Worm (Caenorhabditis elegans): ENCODE data around the gene R11D1.3.

Gene R11D1.3

DNA sequence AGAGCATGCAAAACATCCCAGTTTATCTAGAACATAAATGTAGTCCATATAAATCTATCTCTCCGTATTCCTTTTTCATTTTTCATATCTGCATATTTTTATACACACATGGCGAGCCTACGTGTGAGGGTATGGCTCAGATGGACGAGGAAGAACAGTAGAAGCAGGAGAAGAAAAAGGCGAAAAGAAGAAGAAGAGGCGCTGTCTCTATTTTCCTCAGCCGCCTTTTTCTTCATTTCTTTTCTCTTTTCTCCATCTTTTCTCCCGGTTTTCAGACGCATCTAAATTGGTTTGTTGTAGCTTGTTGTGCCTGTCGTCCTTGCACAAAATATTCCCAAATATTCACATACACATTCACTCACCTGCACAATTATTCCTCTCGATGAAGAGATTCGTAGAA lies 15.9 kb downstream of the R11D1.3 start, which contains the start of gene K10C8.4:
Gene K10C8.4 (plus strand): TSS at position 301 of the 400 bp plus-strand sequence.
- TF ChIP-seq nhr-28 (tag; optimal IDR thresholded peaks at IDR 0.05) (no peak), lin-13 (tag; optimal IDR thresholded peaks at IDR 0.05) (no peak), bed-3 (GFP tag; optimal IDR thresholded peaks at IDR 0.05) (no peak), lsy-2 (tag; optimal IDR thresholded peaks at IDR 0.05) (no peak), tbx-8 (GFP tag; optimal IDR thresholded peaks at IDR 0.05) (no peak), pha-4 (tag; optimal IDR thresholded peaks at IDR 0.05) (no peak), drap-1 (GFP tag; optimal IDR thresholded peaks at IDR 0.05) (no peak), ceh-83 (GFP tag; optimal IDR thresholded peaks at IDR 0.05) (no peak), lin-32 (GFP tag; optimal IDR thresholded peaks at IDR 0.05) (no peak), nhr-76 (tag; optimal IDR thresholded peaks at IDR 0.05) (no peak), ces-1 (GFP tag; optimal IDR thresholded peaks at IDR 0.05) (no peak), sem-2 (GFP tag; optimal IDR thresholded peaks at IDR 0.05) (no peak), flh-1 (GFP tag; optimal IDR thresholded peaks at IDR 0.05) (no peak), nhr-237 (tag; optimal IDR thresholded peaks at IDR 0.05) (no peak), nhr-2 (tag; optimal IDR thresholded peaks at IDR 0.05) (no peak), snpc-4 (tag; optimal IDR thresholded peaks at IDR 0.05) (no peak), sptf-1 (tag; optimal IDR thresholded peaks at IDR 0.05) (no peak), unc-62 (GFP tag; optimal IDR thresholded peaks at IDR 0.05) (no peak)

- no peak for TF ChIP-seq unc-39 (tag; optimal IDR thresholded peaks at IDR 0.05)
- TF ChIP-seq nhr-76 (tag; optimal IDR thresholded peaks at IDR 0.05): no peak
- TF ChIP-seq ceh-43 (GFP tag; optimal IDR thresholded peaks at IDR 0.05): no peak
- no peak for TF ChIP-seq ztf-11 (tag; optimal IDR thresholded peaks at IDR 0.05)
Observed at ce11 chrV:12695155-12695554, 16.7 kb downstream of the R11D1.3 start, which contains the start of gene parn-1. TSS of gene parn-1 (minus strand) at chrV:12695255.

- no peak for TF ChIP-seq snpc-4 (tag; optimal IDR thresholded peaks at IDR 0.05)
- TF ChIP-seq blmp-1 (tag; optimal IDR thresholded peaks at IDR 0.05): no peak
- no peak for TF ChIP-seq nhr-28 (tag; optimal IDR thresholded peaks at IDR 0.05)
- TF ChIP-seq lin-13 (tag; optimal IDR thresholded peaks at IDR 0.05): no peak
- no peak for TF ChIP-seq ceh-39 (tag; optimal IDR thresholded peaks at IDR 0.05)
- TF ChIP-seq lin-32 (GFP tag; optimal IDR thresholded peaks at IDR 0.05): no peak
- TF ChIP-seq mls-2 (tag; optimal IDR thresholded peaks at IDR 0.05): no peak
- TF ChIP-seq M03D4.4 (tag; optimal IDR thresholded peaks at IDR 0.05): no peak
- TF ChIP-seq ces-1 (GFP tag; optimal IDR thresholded peaks at IDR 0.05): no peak
- no peak for TF ChIP-seq sptf-1 (tag; optimal IDR thresholded peaks at IDR 0.05)
- no peak for TF ChIP-seq drap-1 (GFP tag; optimal IDR thresholded peaks at IDR 0.05)
- TF ChIP-seq hlh-1 (tag; optimal IDR thresholded peaks at IDR 0.05): no peak
- no peak for TF ChIP-seq tbx-8 (GFP tag; optimal IDR thresholded peaks at IDR 0.05)
Observed at ce11 chrV:12683205-12683604, 28.7 kb downstream of the R11D1.3 start.

DNA sequence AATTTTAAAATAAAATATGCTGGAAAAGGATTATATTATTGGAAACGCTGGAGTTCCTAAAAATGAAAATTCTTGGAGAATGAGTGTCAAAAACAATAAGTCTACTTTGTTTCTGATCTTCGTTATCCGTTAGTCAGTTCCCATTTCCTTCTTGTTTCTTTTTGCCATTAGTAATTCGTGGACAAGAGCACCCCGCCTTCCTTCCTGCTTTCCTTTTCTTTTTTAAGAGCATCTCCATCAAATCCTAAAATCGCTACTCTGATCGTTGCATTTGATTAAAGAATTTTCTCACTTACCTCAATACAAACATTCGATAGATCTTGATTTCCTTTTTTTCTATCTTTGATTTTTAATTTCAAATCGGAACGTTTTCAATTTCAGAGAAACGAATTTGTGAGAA lies 32.1 kb downstream of the R11D1.3 start, which contains the start of gene frpr-15:
Gene frpr-15 (plus strand): TSS at position 301 of the 400 bp plus-strand sequence.
- TF ChIP-seq unc-62 (GFP tag; optimal IDR thresholded peaks at IDR 0.05) (no peak), zip-8 (tag; optimal IDR thresholded peaks at IDR 0.05) (no peak), unc-120 (tag; optimal IDR thresholded peaks at IDR 0.05; ENCODE audit: poor library complexity, severe bottlenecking) (no peak), elt-3 (tag; optimal IDR thresholded peaks at IDR 0.05) (no peak), nhr-76 (tag; optimal IDR thresholded peaks at IDR 0.05) (no peak), ceh-43 (GFP tag; optimal IDR thresholded peaks at IDR 0.05) (no peak), pha-4 (tag; optimal IDR thresholded peaks at IDR 0.05) (no peak), lsy-2 (tag; optimal IDR thresholded peaks at IDR 0.05) (no peak), ces-1 (GFP tag; optimal IDR thresholded peaks at IDR 0.05) (no peak), sptf-1 (tag; optimal IDR thresholded peaks at IDR 0.05) (no peak), unc-39 (tag; optimal IDR thresholded peaks at IDR 0.05) (no peak), cnd-1 (tag; optimal IDR thresholded peaks at IDR 0.05) (no peak), ztf-11 (tag; optimal IDR thresholded peaks at IDR 0.05) (no peak), bed-3 (GFP tag; optimal IDR thresholded peaks at IDR 0.05) (no peak), mep-1 (tag; optimal IDR thresholded peaks at IDR 0.05) (no peak), nhr-28 (tag; optimal IDR thresholded peaks at IDR 0.05) (no peak), blmp-1 (tag; optimal IDR thresholded peaks at IDR 0.05) (no peak)

ce11 chrV:12679292-12679691 lies 32.6 kb downstream of the R11D1.3 start:
- TF ChIP-seq cnd-1 (tag; optimal IDR thresholded peaks at IDR 0.05): no peak
- TF ChIP-seq M03D4.4 (tag; optimal IDR thresholded peaks at IDR 0.05): no peak
- TF ChIP-seq nhr-76 (tag; optimal IDR thresholded peaks at IDR 0.05): no peak
- TF ChIP-seq ceh-39 (tag; optimal IDR thresholded peaks at IDR 0.05): no peak
- TF ChIP-seq hlh-1 (tag; optimal IDR thresholded peaks at IDR 0.05): no peak
- TF ChIP-seq flh-1 (GFP tag; optimal IDR thresholded peaks at IDR 0.05): no peak
- TF ChIP-seq blmp-1 (tag; optimal IDR thresholded peaks at IDR 0.05): no peak
- TF ChIP-seq ceh-43 (GFP tag; optimal IDR thresholded peaks at IDR 0.05): no peak
- TF ChIP-seq mep-1 (tag; optimal IDR thresholded peaks at IDR 0.05): no peak
- no peak for TF ChIP-seq mab-5 (tag; optimal IDR thresholded peaks at IDR 0.05)
- TF ChIP-seq sptf-1 (tag; optimal IDR thresholded peaks at IDR 0.05): no peak
- no peak for TF ChIP-seq zip-8 (tag; optimal IDR thresholded peaks at IDR 0.05)
- TF ChIP-seq mls-2 (tag; optimal IDR thresholded peaks at IDR 0.05): no peak
- TF ChIP-seq ceh-83 (GFP tag; optimal IDR thresholded peaks at IDR 0.05): no peak
- no peak for TF ChIP-seq nhr-12 (tag; optimal IDR thresholded peaks at IDR 0.05)
- TF ChIP-seq lin-13 (tag; optimal IDR thresholded peaks at IDR 0.05): no peak
- no peak for TF ChIP-seq elt-3 (tag; optimal IDR thresholded peaks at IDR 0.05)
- TF ChIP-seq snpc-4 (tag; optimal IDR thresholded peaks at IDR 0.05): no peak

Data from whole organism, mixed stage, embryonic.